Fruit fly (Drosophila melanogaster) whole organism, pupa: ENCODE data around the gene kon.

Experiments
- CG10348 ChIP-seq: fragments of 200-800 bp; sonication (Bioruptor generic); IDR thresholded peaks from 2 replicates; pipeline ENCODE4 v1.3.6; 2022; ENCODE audit warnings: missing biosample characterization, missing genetic modification characterization
- CG12605 ChIP-seq: fragments of 200-800 bp; sonication (Bioruptor generic); IDR thresholded peaks from 2 replicates; pipeline ENCODE4 v1.3.6; 2022; ENCODE audit warnings: missing biosample characterization, missing genetic modification characterization
- CG13204 ChIP-seq: fragments of 200-800 bp; sonication (Bioruptor generic); optimal IDR thresholded peaks from 2 replicates; lab custom pipeline; 2018; ENCODE audit warnings: missing biosample characterization, mild to moderate bottlenecking, missing genetic modification characterization, moderate library complexity
- CG14655 ChIP-seq: fragments of 200-800 bp; sonication (Bioruptor generic); optimal IDR thresholded peaks from 3 replicates; lab custom pipeline; 2017; ENCODE audit warnings: mild to moderate bottlenecking, missing biosample characterization, missing genetic modification reagents, missing genetic modification characterization
- CG15710 ChIP-seq: fragments of 200-800 bp; sonication (Bioruptor generic); optimal IDR thresholded peaks from 2 replicates; lab custom pipeline; 2018; ENCODE audit warnings: missing biosample characterization, mild to moderate bottlenecking, missing genetic modification characterization, moderate library complexity
- CG17806 ChIP-seq: fragments of 200-800 bp; sonication (Bioruptor generic); optimal IDR thresholded peaks from 2 replicates; lab custom pipeline; 2018; ENCODE audit warnings: missing biosample characterization, mild to moderate bottlenecking, missing genetic modification characterization, moderate library complexity
- CG32121 ChIP-seq: fragments of 200-800 bp; sonication (Bioruptor generic); IDR thresholded peaks from 2 replicates; pipeline ENCODE4 v1.3.6; 2022; ENCODE audit warnings: missing biosample characterization, missing genetic modification characterization
- CG34367 ChIP-seq: fragments of 200-800 bp; sonication (Bioruptor generic); optimal IDR thresholded peaks from 2 replicates; lab custom pipeline; 2018; ENCODE audit warnings: missing biosample characterization, mild to moderate bottlenecking, missing genetic modification characterization
- CG4496 ChIP-seq: fragments of 200-800 bp; sonication (Bioruptor generic); IDR thresholded peaks from 3 replicates; pipeline ENCODE4 v1.3.6; 2022; ENCODE audit warnings: missing biosample characterization, missing genetic modification characterization
- CG8159 ChIP-seq: fragments of 200-800 bp; sonication (Bioruptor generic); optimal IDR thresholded peaks from 3 replicates; lab custom pipeline; 2018; ENCODE audit warnings: missing biosample characterization, mild to moderate bottlenecking, missing genetic modification characterization, moderate library complexity
- CG8301 ChIP-seq: fragments of 200-800 bp; sonication (Bioruptor generic); optimal IDR thresholded peaks from 2 replicates; lab custom pipeline; 2018; ENCODE audit warnings: missing biosample characterization, mild to moderate bottlenecking, missing genetic modification characterization
- CG9948 ChIP-seq: fragments of 200-800 bp; sonication (Bioruptor generic); optimal IDR thresholded peaks from 2 replicates; lab custom pipeline; 2018; ENCODE audit warnings: missing biosample characterization, mild to moderate bottlenecking, missing genetic modification characterization, moderate library complexity
- D1 ChIP-seq: fragments of 200-800 bp; sonication (Bioruptor generic); optimal IDR thresholded peaks from 2 replicates; lab custom pipeline; 2018; ENCODE audit warnings: missing biosample characterization, mild to moderate bottlenecking, missing genetic modification characterization, moderate library complexity
- EcR ChIP-seq: fragments of 200-800 bp; sonication (Bioruptor generic); optimal IDR thresholded peaks from 3 replicates; lab custom pipeline; 2019; ENCODE audit warnings: missing biosample characterization, missing genetic modification characterization, mild to moderate bottlenecking, moderate library complexity, missing genetic modification reagents
- Ets98B ChIP-seq: fragments of 200-800 bp; sonication (Bioruptor generic); IDR thresholded peaks from 2 replicates; pipeline ENCODE4 v1.3.6; 2022; ENCODE audit warnings: missing biosample characterization, missing genetic modification characterization
- Pif1A ChIP-seq: fragments of 200-800 bp; sonication (Bioruptor generic); optimal IDR thresholded peaks from 3 replicates; lab custom pipeline; 2016; ENCODE audit warnings: missing biosample characterization, missing genetic modification characterization
- Pif1B ChIP-seq: fragments of 200-800 bp; sonication (Bioruptor generic); optimal IDR thresholded peaks from 3 replicates; lab custom pipeline; 2016; ENCODE audit warnings: missing biosample characterization, missing genetic modification characterization
- Snoo ChIP-seq: fragments of 200-800 bp; sonication (Bioruptor generic); optimal IDR thresholded peaks from 3 replicates; lab custom pipeline; 2017; ENCODE audit warnings: missing biosample characterization, mild to moderate bottlenecking, missing genetic modification characterization, inconsistent platforms
- fd96Ca ChIP-seq: fragments of 200-800 bp; sonication (Bioruptor generic); IDR thresholded peaks from 3 replicates; pipeline ENCODE4 v1.3.6; 2022; ENCODE audit warnings: missing biosample characterization, missing genetic modification characterization
- gl ChIP-seq: fragments of 200-800 bp; sonication (Bioruptor generic); optimal IDR thresholded peaks from 2 replicates; lab custom pipeline; 2018; ENCODE audit warnings: missing biosample characterization, mild to moderate bottlenecking, missing genetic modification characterization
- rn ChIP-seq: fragments of 200-800 bp; sonication (Bioruptor generic); IDR thresholded peaks from 2 replicates; pipeline ENCODE4 v1.3.6; 2022; ENCODE audit warnings: missing biosample characterization, missing genetic modification characterization

kon gene

dm6 chr2L:18481746-18482145 lies 22.0 kb downstream of the kon start:
- TF ChIP-seq CG13204 (GFP tag; lab: Kevin White, UChicago) (peak; percentile 60), Pif1A (GFP tag; lab: Kevin White, UChicago) (no peak), rn (GFP tag; lab: Robert Waterston, UW) (no peak), EcR (GFP tag; lab: Kevin White, UChicago) (peak; percentile 70)

dm6 chr2L:18481064-18481463 lies 22.7 kb downstream of the kon start:
- no peak for TF ChIP-seq CG17806 (tag; lab: Kevin White, UChicago)
- TF ChIP-seq Snoo = no peak
- no peak for TF ChIP-seq CG12605
- no peak for TF ChIP-seq rn (GFP tag; lab: Robert Waterston, UW)
- TF ChIP-seq Pif1A (GFP tag; lab: Kevin White, UChicago) = no peak
- TF ChIP-seq EcR (GFP tag; lab: Kevin White, UChicago) = no peak
- TF ChIP-seq fd96Ca (GFP tag; lab: Robert Waterston, UW) = no peak
- TF ChIP-seq gl (tag; lab: Kevin White, UChicago) = no peak
- TF ChIP-seq D1 (tag; lab: Kevin White, UChicago) = no peak
- no peak for TF ChIP-seq CG32121 (GFP tag; lab: Robert Waterston, UW)
- no peak for TF ChIP-seq CG14655 (GFP tag; lab: Kevin White, UChicago)
- no peak for TF ChIP-seq CG8301 (tag; lab: Kevin White, UChicago)
- no peak for TF ChIP-seq Pif1B (GFP tag; lab: Kevin White, UChicago)
- no peak for TF ChIP-seq CG4496 (GFP tag; lab: Robert Waterston, UW)
- TF ChIP-seq CG9948 = no peak
- no peak for TF ChIP-seq CG34367
- no peak for TF ChIP-seq CG8159 (tag; lab: Kevin White, UChicago)
- no peak for TF ChIP-seq CG13204 (GFP tag; lab: Kevin White, UChicago)
- no peak for TF ChIP-seq Ets98B
- TF ChIP-seq CG15710 = no peak

dm6 chr2L:18480326-18481028 lies 23.3 kb downstream of the kon start:
- TF ChIP-seq CG8159 (tag; lab: Kevin White, UChicago) = no peak
- TF ChIP-seq Pif1B (GFP tag; lab: Kevin White, UChicago) = no peak
- TF ChIP-seq EcR (GFP tag; lab: Kevin White, UChicago) = peak; percentile 73
- TF ChIP-seq CG32121 (GFP tag; lab: Robert Waterston, UW) = no peak
- TF ChIP-seq CG34367 = no peak
- no peak for TF ChIP-seq CG12605
- no peak for TF ChIP-seq CG9948
- TF ChIP-seq, all 21 proteins: peak for 1

- TF ChIP-seq CG4496 (GFP tag; lab: Robert Waterston, UW) (0 out of 3 replicates have a peak, but pooled peaks have one; percentile 25), EcR (GFP tag; lab: Kevin White, UChicago) (peak; percentile 7), Ets98B (no peak)
- TF ChIP-seq, all 21 proteins: peak for 2
These were observed 24.6 kb downstream of the kon start for dm6 chr2L:18479177-18479521.

dm6 chr2L:18478509-18479176 lies 25.1 kb downstream of the kon start:
- TF ChIP-seq CG9948 = no peak
- TF ChIP-seq CG34367 = no peak
- TF ChIP-seq D1 (tag; lab: Kevin White, UChicago) = no peak
- no peak for TF ChIP-seq CG13204 (GFP tag; lab: Kevin White, UChicago)
- TF ChIP-seq CG12605 = no peak
- TF ChIP-seq CG8159 (tag; lab: Kevin White, UChicago) = no peak

- TF ChIP-seq CG15710 (peak; percentile 94), Pif1B (GFP tag; lab: Kevin White, UChicago) (peak; percentile 78), CG8301 (tag; lab: Kevin White, UChicago) (peak; percentile 64), Ets98B (peak; percentile 72), CG17806 (tag; lab: Kevin White, UChicago) (peak; percentile 89), CG14655 (GFP tag; lab: Kevin White, UChicago) (peak; percentile 73), CG8159 (tag; lab: Kevin White, UChicago) (peak; percentile 93), CG4496 (GFP tag; lab: Robert Waterston, UW) (peak; percentile 85), CG9948 (peak; percentile 87), Pif1A (GFP tag; lab: Kevin White, UChicago) (peak; percentile 85), gl (tag; lab: Kevin White, UChicago) (peak; percentile 77), rn (GFP tag; lab: Robert Waterston, UW) (peak; percentile 74), CG34367 (peak; percentile 86), CG13204 (GFP tag; lab: Kevin White, UChicago) (peak; percentile 76), CG10348 (GFP tag; lab: Robert Waterston, UW) (no peak), EcR (GFP tag; lab: Kevin White, UChicago) (peak; percentile 78), CG32121 (GFP tag; lab: Robert Waterston, UW) (peak; percentile 47; the same call in 1 of the 2 replicates), fd96Ca (GFP tag; lab: Robert Waterston, UW) (0 out of 3 replicates have a peak, but pooled peaks have one; percentile 25), D1 (tag; lab: Kevin White, UChicago) (peak; percentile 73), Snoo (peak; percentile 75), CG12605 (peak; percentile 63)
These were observed 26.3 kb downstream of the kon start for dm6 chr2L:18477455-18477854.
